Worm (Caenorhabditis elegans): ENCODE data around the gene osta-3.

Gene osta-3

ce11 chrII:14838596-14839215 lies 26.4 kb downstream of the osta-3 start (continued):
- TF ChIP-seq daf-16 (GFP tag; optimal IDR thresholded peaks at IDR 0.05) (no peak), daf-16 (tag; optimal IDR thresholded peaks at IDR 0.05) (peak; percentile 43), set-16 (GFP tag; IDR thresholded peaks at IDR 0.05) (no peak), mdt-29 (GFP tag; IDR thresholded peaks at IDR 0.05) (no peak), tra-1 (GFP tag; IDR thresholded peaks at IDR 0.05) (no peak), ceh-28 (tag; optimal IDR thresholded peaks at IDR 0.05) (no peak), saeg-2 (GFP tag; IDR thresholded peaks at IDR 0.05) (no peak), zip-2 (tag; optimal IDR thresholded peaks at IDR 0.05) (no peak), aly-2 (tag; optimal IDR thresholded peaks at IDR 0.05) (no peak), unc-130 (GFP tag; optimal IDR thresholded peaks at IDR 0.05) (no peak), mes-2 (tag; optimal IDR thresholded peaks at IDR 0.05; ENCODE audit: poor library complexity, severe bottlenecking) (no peak), ceh-32 (tag; optimal IDR thresholded peaks at IDR 0.05; ENCODE audit: poor library complexity) (no peak)

- TF ChIP-seq dmd-9 (GFP tag; IDR thresholded peaks at IDR 0.05) (no peak), mep-1 (tag; optimal IDR thresholded peaks at IDR 0.05) (no peak), unc-39 (tag; optimal IDR thresholded peaks at IDR 0.05) (no peak), snpc-4 (tag; optimal IDR thresholded peaks at IDR 0.05) (no peak), lsy-2 (tag; optimal IDR thresholded peaks at IDR 0.05) (peak in 1 of 2 experiments; percentile 72), pqm-1 (tag; optimal IDR thresholded peaks at IDR 0.05) (no peak), mxl-3 (GFP tag; optimal IDR thresholded peaks at IDR 0.05) (peak; percentile 19), mdl-1 (tag; optimal IDR thresholded peaks at IDR 0.05) (peak in 1 of 2 experiments; percentile 11), nhr-102 (tag; optimal IDR thresholded peaks at IDR 0.05) (no peak), dmd-6 (GFP tag; IDR thresholded peaks at IDR 0.05) (no peak), hlh-30 (tag; optimal IDR thresholded peaks at IDR 0.05; ENCODE audit: insufficient read depth) (peak; percentile 64), lin-15B (tag; optimal IDR thresholded peaks at IDR 0.05) (no peak), unc-62 (GFP tag; optimal IDR thresholded peaks at IDR 0.05 in 1 of 2) (peak in 1 of 2 experiments; percentile 1), unc-62 (tag; optimal IDR thresholded peaks at IDR 0.05) (no peak), lim-7 (GFP tag; IDR thresholded peaks at IDR 0.05) (no peak), php-3 (GFP tag; IDR thresholded peaks at IDR 0.05) (no peak), hlh-11 (tag; optimal IDR thresholded peaks at IDR 0.05) (peak; percentile 22)
Measured at ce11 chrII:14841253-14841652, 28.9 kb downstream of the osta-3 start.

ce11 chrII:14843016-14843415 lies 30.7 kb downstream of the osta-3 start, which contains the start of gene cdh-7:
cdh-7 (plus strand) TSS chrII:14843229.
- TF ChIP-seq dmd-8 (GFP tag; IDR thresholded peaks at IDR 0.05) (0 out of 2 replicates have a peak, but pooled peaks have one; percentile 40), aha-1 (tag) (peak; percentile 83), nhr-102 (tag; optimal IDR thresholded peaks at IDR 0.05) (no peak)

- peak; percentile 49 for TF ChIP-seq nhr-28 (tag; optimal IDR thresholded peaks at IDR 0.05)
- no peak for TF ChIP-seq lin-1 (GFP tag; IDR thresholded peaks at IDR 0.05)
Measured at ce11 chrII:14844253-14844652, 31.9 kb downstream of the osta-3 start.

ce11 chrII:14849897-14850296 lies 37.6 kb downstream of the osta-3 start:
- no peak for TF ChIP-seq zfp-2 (tag; optimal IDR thresholded peaks at IDR 0.05)
- TF ChIP-seq ceh-28 (tag; optimal IDR thresholded peaks at IDR 0.05): no peak
- peak in 1 of 2 experiments; percentile 94 for TF ChIP-seq unc-62 (GFP tag; optimal IDR thresholded peaks at IDR 0.05 in 1 of 2)
- TF ChIP-seq unc-62 (tag; optimal IDR thresholded peaks at IDR 0.05): no peak
